Fruit fly (Drosophila melanogaster): Measurements from ENCODE around the gene Als2.

The Als2 gene

DNA sequence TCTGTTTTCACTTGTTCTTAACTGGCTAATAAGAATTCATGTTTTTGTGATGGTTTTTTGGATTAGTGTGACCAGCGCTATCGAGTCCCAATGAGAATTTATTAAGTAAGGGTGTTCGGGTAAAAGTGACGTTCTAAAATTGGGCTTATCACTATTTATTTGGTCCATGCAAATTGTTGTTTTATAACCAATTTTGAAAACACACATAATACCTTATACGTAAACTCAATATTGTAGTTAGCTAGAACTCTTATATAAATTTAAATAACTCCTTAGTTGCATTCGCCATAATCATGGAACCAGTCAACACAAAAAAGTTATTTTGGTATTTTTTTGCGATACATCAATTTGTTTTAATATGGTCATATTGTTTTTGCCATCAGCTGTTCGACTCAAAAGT, at the start of gene Als2, which contains the start of gene CG11248:
Gene Als2 (minus strand): TSS at position 69 of the 400 bp plus-strand sequence.
Gene CG11248 (plus strand): TSS at position 364 of the 400 bp plus-strand sequence.
- TF ChIP-seq CG8478 (optimal IDR thresholded peaks at IDR 0.05) (no peak), CTCF (optimal IDR thresholded peaks at IDR 0.05) (no peak)

DNA sequence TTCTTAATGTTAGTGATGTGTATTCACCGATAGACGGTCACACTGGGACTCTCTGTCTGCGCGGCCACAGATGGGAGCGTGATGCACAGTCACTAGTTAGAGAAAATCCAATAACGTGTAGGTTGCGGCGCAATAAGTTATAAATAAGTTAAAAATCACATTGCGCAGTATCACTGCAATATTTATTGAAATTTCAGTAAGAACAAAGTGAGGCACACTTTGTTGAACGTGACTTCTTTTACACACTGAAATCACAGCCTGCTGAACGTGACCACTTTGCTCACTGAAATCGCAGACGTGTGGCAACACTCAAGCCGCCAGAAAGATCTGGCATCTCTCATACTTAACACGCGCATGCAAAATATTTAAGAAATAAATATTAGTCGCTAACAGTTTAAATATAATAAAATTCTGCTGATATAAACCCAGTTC, 49.1 kb upstream of the Als2 start, which contains the start of the genes CG11247 and Polr2H:
Gene CG11247 (minus strand): TSS at position 191 of the 432 bp plus-strand sequence.
Gene Polr2H (plus strand): TSS at position 317 of the 432 bp plus-strand sequence.
- TF ChIP-seq CTCF (optimal IDR thresholded peaks at IDR 0.05), result peak in 1 of 2 experiments; percentile 41
- TF ChIP-seq CG8478 (optimal IDR thresholded peaks at IDR 0.05), result no peak

DNA sequence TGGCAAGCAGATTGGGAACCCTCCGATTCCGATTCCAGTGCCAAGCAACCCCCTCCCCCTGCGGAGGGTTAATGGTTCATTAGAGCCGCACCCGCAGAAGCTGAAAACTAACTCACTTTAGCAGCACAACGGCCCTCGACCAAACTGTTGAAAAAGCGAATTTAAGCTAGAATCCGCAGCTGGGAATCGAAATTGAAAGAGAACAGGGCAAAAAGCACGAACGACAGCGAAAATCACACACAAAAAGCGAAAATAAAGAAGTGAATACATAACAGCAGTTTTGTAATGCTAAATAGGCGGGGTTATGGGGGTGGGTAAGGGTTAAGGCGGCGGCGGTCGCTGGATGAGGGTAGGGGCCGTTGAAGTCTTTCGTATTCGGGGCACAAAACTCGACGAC, 48.2 kb upstream of the Als2 start:
- TF ChIP-seq CTCF (optimal IDR thresholded peaks at IDR 0.05) (no peak), CG8478 (optimal IDR thresholded peaks at IDR 0.05) (no peak)

DNA sequence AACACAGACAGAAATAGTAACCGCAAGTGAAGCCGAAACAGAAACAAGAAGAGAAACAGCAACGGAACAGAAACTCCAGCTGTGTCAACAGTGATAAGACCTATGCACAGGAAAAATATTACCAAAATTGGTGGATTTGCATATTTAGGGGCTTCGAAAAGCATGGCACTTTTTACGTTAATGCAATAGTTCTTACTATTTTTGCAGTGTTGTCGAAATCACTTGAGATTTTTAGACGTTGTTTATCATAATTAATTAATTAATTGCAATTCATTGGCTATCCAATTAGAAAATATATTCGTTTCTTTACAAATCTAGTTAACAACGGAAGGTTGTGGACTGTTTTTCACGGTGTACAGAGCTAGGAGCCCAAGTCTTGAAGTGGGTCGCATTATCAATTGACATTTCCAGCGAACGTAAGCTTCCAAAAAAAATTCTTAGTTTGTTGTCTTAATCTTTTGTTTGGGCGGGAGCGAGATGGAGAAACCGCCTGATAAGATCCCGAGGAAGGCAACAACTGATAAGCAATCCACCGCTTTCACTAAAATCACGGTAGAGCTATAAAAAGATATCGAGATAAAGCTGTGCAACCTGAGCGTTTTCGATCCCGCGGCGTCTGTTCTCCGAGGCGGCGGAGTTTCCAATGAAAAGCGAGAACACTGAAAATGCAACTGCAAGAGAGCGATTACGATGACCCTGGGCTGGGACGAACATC, 47.6 kb upstream of the Als2 start:
- TF ChIP-seq CG8478 (optimal IDR thresholded peaks at IDR 0.05) (no peak), CTCF (optimal IDR thresholded peaks at IDR 0.05) (no peak)

DNA sequence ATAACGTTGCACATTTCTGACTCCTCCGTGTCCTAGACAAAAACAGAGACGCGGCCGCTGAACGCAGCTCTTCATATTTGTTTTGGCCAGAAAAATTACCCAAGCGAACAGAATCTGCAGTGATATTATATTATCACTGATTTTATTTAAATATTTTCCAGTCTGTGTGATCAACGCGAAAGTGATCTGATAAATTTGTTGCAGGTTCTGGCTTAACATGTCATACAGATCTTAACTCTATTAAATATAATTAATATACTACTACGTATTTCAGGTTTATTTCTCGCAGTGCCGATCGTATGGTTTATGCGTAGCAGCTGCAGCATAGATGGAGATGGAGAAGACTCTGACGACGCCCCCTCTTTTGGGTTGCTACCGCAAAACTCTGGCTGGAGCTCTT, 41.3 kb upstream of the Als2 start:
- TF ChIP-seq CTCF (optimal IDR thresholded peaks at IDR 0.05), result no peak
- TF ChIP-seq CG8478 (optimal IDR thresholded peaks at IDR 0.05), result no peak

DNA sequence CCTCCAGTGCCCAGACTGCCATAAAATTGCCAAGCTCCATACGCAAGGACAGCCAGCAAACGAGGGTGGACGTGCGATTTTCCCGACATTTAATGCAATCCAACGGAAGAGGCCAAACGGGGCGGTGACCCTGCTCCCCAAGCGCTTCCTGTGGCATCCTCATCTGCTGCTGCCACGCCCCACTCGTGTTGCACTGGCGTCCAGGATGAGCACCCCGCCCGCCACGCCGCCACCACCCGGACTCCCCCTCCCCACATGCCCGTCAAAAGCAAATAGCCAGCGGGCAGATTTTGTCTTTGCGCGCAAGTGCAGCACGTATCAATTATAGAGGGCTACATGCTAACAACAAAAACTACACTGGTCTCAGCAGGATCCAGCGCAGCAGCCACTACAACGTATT, 38.7 kb upstream of the Als2 start:
- TF ChIP-seq CG8478 (optimal IDR thresholded peaks at IDR 0.05) (no peak), CTCF (optimal IDR thresholded peaks at IDR 0.05) (no peak)

DNA sequence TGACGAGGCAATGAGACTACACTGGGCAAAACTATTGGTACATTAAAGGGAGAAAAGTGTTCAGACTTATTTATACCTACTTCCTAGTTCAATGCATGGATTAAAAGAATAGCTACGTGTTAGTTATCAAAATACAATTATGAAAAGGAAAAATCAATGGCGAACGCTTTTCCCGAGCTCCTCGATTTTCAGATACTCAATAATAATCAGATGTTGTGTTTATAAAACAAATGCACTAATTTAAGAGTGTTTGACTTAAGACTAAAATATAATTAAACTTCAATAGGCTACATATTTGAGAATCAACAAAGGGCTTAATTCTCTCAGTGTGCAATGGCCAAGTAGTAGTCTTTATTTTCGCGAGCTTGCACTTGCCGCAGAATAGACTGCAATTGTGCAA, 36.4 kb upstream of the Als2 start:
- TF ChIP-seq CTCF (optimal IDR thresholded peaks at IDR 0.05) (no peak), CG8478 (optimal IDR thresholded peaks at IDR 0.05) (no peak)

DNA sequence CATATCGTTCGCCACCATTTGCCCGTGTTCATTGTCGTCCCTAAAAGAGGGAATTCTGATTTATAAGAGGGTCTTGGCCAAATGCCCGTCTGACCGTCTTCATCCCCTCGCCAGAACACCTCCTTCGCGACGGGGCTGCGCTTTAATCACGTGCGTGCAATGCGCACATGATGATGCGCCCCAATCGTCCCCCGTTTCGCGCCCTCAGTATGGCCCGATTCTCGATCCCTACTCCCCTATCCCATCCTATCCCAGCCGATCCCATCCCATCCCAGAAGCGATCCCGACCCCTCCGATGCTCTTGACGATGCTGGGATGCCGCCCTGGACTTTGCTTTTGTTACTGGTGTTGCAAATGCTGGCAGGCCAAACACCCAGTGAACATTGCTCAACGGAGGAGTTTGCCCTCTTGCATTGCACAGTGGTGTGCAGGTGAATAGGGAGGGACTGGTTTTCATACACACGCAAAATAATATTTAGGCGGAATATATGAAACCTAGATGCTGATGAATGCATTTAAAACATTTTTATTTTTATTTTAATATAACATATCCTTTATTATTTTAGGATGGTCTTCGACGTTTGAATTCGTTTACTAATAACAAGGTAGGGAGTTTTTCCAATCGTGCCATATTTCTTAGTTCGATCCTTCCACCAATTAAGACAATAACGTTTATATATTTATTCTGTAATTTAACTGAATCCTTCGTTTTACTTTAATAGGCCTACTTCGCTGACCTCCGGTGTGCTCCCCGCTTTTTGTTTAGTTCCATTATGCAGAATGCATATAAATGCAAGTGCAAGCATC, 30.4 kb upstream of the Als2 start:
- TF ChIP-seq CG8478 (optimal IDR thresholded peaks at IDR 0.05), result no peak
- TF ChIP-seq CTCF (optimal IDR thresholded peaks at IDR 0.05), result no peak

DNA sequence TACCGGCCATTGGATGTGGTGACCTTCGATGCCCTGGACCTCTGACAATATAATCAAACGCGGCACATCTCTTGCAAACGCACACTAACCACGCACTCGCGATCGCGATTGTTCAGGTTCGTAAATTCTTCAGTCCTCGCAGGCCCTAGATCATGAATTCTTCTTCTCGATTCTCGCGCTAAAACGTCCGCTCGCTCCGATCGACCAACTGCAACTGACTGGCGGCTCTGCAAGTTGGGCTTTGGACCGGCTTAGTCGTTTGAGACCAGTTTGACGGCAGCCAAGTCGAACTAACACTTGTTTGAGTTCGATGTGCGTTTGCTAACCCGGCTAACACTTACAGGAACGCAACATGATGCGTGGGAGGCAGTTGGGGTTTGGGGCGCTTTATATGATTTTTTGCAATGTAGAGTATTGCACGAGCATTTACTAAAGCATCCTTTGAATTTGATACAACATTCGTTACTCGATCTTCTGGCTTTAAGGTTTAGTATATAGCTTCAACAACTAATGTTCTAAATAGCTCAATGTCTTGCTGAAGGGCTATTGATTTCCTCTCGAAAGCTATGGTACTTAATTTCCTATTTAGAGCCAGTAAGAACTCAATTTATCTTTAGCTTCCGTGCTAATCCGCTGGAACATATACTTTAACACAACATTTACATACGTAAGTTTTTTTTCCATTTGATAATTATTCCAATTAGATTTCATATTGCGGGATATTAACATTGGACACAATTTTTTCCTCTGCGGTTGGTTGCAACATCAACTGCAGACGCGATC, 26.8 kb upstream of the Als2 start, which contains the start of gene CG32447:
Gene CG32447 (minus strand): TSS at position 222 of the 783 bp plus-strand sequence.
- TF ChIP-seq CTCF (optimal IDR thresholded peaks at IDR 0.05) (no peak), CG8478 (optimal IDR thresholded peaks at IDR 0.05) (no peak)

DNA sequence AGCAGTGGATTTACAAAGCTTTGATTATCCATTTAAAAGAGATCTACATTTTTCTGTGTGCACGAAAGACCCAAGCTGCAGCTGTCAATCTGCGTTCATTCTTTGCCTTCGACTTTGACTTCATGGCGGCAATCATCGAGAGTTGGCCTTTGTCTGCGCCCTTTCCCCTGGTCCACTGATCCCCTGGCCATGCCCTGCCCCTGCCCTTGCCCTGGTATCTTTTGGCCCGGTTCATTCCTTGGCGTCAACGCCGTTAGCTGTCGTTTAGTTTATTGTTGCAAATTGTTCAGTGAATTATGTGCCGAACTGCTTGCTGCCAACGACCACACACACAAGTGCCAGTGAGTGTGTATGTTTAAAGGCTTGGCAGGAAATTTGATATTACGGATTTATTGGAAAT, 21.4 kb upstream of the Als2 start:
- no peak for TF ChIP-seq CTCF (optimal IDR thresholded peaks at IDR 0.05)
- TF ChIP-seq CG8478 (optimal IDR thresholded peaks at IDR 0.05), result no peak

DNA sequence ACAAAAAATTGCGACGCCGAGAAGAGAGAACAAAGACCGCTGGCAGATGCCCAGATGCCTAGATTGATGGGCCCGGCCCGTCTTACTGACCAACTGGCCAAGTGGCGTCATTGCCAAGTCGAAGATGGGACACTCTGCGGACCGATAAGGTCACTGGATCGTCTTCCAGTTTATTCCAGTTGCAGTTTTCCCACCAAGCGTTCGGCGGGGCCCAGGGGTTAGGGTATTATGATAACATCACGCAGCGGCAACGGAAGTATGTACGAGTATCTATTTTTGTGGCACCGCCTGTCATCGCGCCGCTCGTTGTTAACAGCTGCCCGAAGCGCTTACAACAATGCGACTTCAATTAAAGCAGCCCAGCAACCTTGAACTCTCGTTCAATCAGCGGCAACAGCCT, 20.5 kb upstream of the Als2 start:
- TF ChIP-seq CG8478 (optimal IDR thresholded peaks at IDR 0.05) (no peak), CTCF (optimal IDR thresholded peaks at IDR 0.05) (no peak)

DNA sequence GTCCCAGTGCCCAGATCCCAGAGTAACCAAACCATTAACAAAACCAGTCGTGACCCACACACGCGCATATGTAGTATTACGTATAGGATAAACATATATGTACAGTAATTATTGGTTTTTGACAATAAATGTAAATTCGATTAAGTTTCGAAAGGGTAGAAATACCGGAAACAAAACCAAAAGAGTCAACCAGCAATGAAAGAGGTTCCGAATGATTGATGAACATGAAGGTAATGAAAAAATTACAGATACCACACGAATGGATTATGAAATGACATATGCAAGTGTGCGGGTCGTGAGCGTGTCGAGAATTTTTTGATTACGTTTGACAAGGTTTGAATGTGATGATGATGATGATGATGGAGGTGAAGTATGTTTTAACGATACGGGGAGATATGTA, 15.1 kb upstream of the Als2 start:
- TF ChIP-seq CTCF (optimal IDR thresholded peaks at IDR 0.05) (no peak), CG8478 (optimal IDR thresholded peaks at IDR 0.05) (no peak)

DNA sequence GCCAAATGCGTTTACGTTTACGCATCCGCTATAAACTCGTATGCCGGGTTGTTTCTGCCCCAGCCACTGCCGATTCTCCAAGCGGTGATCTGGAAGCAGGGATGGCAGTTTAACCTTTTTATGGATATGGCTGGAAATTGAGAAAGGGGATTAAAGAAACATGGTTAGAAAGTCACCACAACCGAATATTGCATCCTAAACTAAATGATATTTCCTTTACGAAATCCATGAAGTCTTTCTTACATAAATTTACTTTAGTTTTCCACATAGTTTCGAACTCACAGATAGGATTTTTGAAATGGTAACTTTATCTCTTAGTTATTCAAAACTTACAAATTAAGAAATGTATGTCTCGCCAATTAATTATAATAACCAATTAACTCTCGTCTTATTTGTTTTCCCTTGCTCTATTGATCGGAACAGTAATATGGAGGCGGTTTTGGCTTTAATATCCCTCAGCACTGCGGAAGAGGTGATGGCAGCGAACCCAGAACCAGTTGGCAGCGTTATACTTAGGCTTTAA, 9.1 kb upstream of the Als2 start:
- TF ChIP-seq CTCF (optimal IDR thresholded peaks at IDR 0.05) (no peak), CG8478 (optimal IDR thresholded peaks at IDR 0.05) (no peak)

DNA sequence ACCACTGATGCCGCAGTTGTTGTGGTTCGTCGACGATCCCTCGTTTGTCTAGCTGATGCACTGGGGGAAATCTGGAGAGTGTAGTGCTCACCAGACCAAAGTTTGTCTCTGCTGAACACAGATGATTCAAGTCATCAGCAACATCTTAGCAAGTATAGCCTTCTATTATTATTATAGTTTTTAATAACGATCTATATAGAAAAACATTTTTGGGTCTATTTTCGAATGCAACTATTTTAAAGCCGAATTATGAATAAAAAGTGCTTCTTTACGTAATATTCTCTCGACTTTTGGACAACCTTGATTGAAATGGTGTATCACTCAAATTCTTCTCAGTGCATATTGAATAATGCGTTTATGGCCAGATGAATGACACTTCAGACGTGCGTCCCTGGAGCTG, 6.2 kb upstream of the Als2 start:
- TF ChIP-seq CTCF (optimal IDR thresholded peaks at IDR 0.05), result no peak
- no peak for TF ChIP-seq CG8478 (optimal IDR thresholded peaks at IDR 0.05)

DNA sequence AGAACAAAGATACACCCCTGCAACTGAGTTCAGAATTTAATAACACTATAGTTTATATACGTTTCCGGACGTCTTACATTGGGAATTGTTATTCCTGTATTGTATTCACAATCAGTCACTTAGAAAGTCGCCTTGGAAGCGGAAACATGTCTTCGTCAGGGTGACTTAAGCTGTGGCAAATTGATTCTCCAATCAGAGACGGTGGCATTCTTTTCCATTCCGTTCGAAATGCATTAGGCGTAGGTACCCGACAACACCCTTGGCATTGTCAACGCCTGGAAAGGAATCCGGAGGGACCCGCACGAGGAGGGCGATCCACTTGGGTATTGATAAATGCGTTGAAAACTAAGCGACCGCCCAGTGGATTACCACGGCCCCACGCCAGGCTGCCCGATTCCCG, 4.4 kb upstream of the Als2 start, which contains the start of gene Sfp78E:
Gene Sfp78E (minus strand): TSS at position 101 of the 400 bp plus-strand sequence.
- TF ChIP-seq CG8478 (optimal IDR thresholded peaks at IDR 0.05), result no peak
- no peak for TF ChIP-seq CTCF (optimal IDR thresholded peaks at IDR 0.05)
